Worm (Caenorhabditis elegans) whole organism, L2 larva: ENCODE results near the gene fbxb-103.
A peak's percentile ranks its signal among the peaks of the same experiment; 100 is the strongest.

Source experiments
- C34F6.9 ChIP-seq: fragments of 150-350 bp; optimal IDR thresholded peaks from 2 replicates; lab custom pipeline; 2014; ENCODE audit warnings: missing biosample characterization, missing genetic modification characterization
- F13H6.1 ChIP-seq: sonication (generic microtip); optimal IDR thresholded peaks from 2 replicates; lab custom pipeline; 2016; ENCODE audit warnings: missing genetic modification characterization, missing compliant biosample characterization
- Y55F3AM.14 ChIP-seq: fragments of 200-800 bp; sonication (Bioruptor generic); optimal IDR thresholded peaks from 2 replicates; lab custom pipeline; 2018; ENCODE audit warnings: mild to moderate bottlenecking, missing genetic modification characterization, missing compliant biosample characterization
- ZK546.5 ChIP-seq: sonication (generic microtip); optimal IDR thresholded peaks from 2 replicates; lab custom pipeline; 2017; ENCODE audit warnings: missing biosample characterization, missing genetic modification characterization
- alr-1 ChIP-seq: fragments of 150-350 bp; optimal IDR thresholded peaks from 2 replicates; lab custom pipeline; 2014; ENCODE audit warnings: missing biosample characterization, missing genetic modification characterization
- aly-2 ChIP-seq: fragments of 150-350 bp; optimal IDR thresholded peaks from 2 replicates; lab custom pipeline; 2014; ENCODE audit warnings: missing biosample characterization, missing genetic modification characterization
- ama-1 ChIP-seq: fragments of 150-350 bp; optimal IDR thresholded peaks from 2 replicates; lab custom pipeline; 2018; ENCODE audit warnings: inconsistent platforms
- blmp-1 ChIP-seq: sonication (generic microtip); optimal IDR thresholded peaks from 2 replicates; lab custom pipeline; 2017; ENCODE audit warnings: missing genetic modification characterization, mild to moderate bottlenecking, missing compliant biosample characterization, antibody characterized with exemption, moderate library complexity; ENCODE audit not compliant: insufficient read depth
- ceh-16 ChIP-seq: fragments of 150-350 bp; optimal IDR thresholded peaks from 2 replicates; lab custom pipeline; 2014; ENCODE audit warnings: missing biosample characterization, missing genetic modification characterization
- ceh-82 ChIP-seq: fragments of 150-350 bp; optimal IDR thresholded peaks from 2 replicates; lab custom pipeline; 2014; ENCODE audit warnings: missing biosample characterization, missing genetic modification characterization
- crh-2 ChIP-seq: sonication (generic microtip); optimal IDR thresholded peaks from 2 replicates; lab custom pipeline; 2017; ENCODE audit warnings: missing biosample characterization, missing genetic modification characterization
- egl-27 ChIP-seq: sonication (generic microtip); optimal IDR thresholded peaks from 3 replicates; lab custom pipeline; 2017; ENCODE audit warnings: missing biosample characterization, missing genetic modification reagents, missing genetic modification characterization
- elt-1 ChIP-seq: fragments of 150-350 bp; optimal IDR thresholded peaks from 2 replicates; lab custom pipeline; 2014; ENCODE audit warnings: missing biosample characterization, missing genetic modification characterization
- elt-3 ChIP-seq: sonication (generic microtip); optimal IDR thresholded peaks from 2 replicates; lab custom pipeline; 2017; ENCODE audit warnings: missing biosample characterization, missing genetic modification characterization
- fos-1 ChIP-seq: fragments of 150-350 bp; optimal IDR thresholded peaks from 2 replicates; lab custom pipeline; 2014; ENCODE audit warnings: missing biosample characterization, missing genetic modification characterization
- gmeb-1 ChIP-seq: fragments of 150-350 bp; optimal IDR thresholded peaks from 2 replicates; lab custom pipeline; 2014; ENCODE audit warnings: missing biosample characterization, missing genetic modification characterization
- lin-11 ChIP-seq: fragments of 150-350 bp; sonication (generic microtip); optimal IDR thresholded peaks from 2 replicates; lab custom pipeline; 2014; ENCODE audit warnings: missing biosample characterization, missing genetic modification characterization, inconsistent platforms, mixed read lengths
- lin-13 ChIP-seq: fragments of 150-350 bp; optimal IDR thresholded peaks from 2 replicates; lab custom pipeline; 2014; ENCODE audit warnings: missing biosample characterization, missing genetic modification reagents, missing genetic modification characterization
- lin-39 ChIP-seq: fragments of 150-350 bp; optimal IDR thresholded peaks from 2 replicates; lab custom pipeline; 2014; ENCODE audit warnings: missing biosample characterization, missing genetic modification reagents, missing genetic modification characterization
- lsy-2 ChIP-seq, 2 experiments: fragments of 150-350 bp in 1 of 2; sonication (generic microtip) in 1 of 2; optimal IDR thresholded peaks; 2 replicates each; lab custom pipeline; 2014 to 2017; ENCODE audit warnings: missing biosample characterization in 2 of 2, missing genetic modification characterization in 2 of 2
- mab-5 ChIP-seq: fragments of 150-350 bp; optimal IDR thresholded peaks from 2 replicates; lab custom pipeline; 2014; ENCODE audit warnings: missing biosample characterization, missing genetic modification characterization
- mbf-1 ChIP-seq: sonication (generic microtip); optimal IDR thresholded peaks from 2 replicates; lab custom pipeline; 2017; ENCODE audit warnings: missing biosample characterization, missing genetic modification characterization
- mdl-1 ChIP-seq, 2 experiments: fragments of 150-350 bp in 1 of 2; sonication (generic microtip) in 1 of 2; optimal IDR thresholded peaks; 2 replicates each; lab custom pipeline; 2017; ENCODE audit warnings: missing biosample characterization in 2 of 2, missing genetic modification characterization in 2 of 2
- nhr-10 ChIP-seq: sonication (generic microtip); optimal IDR thresholded peaks from 2 replicates; lab custom pipeline; 2017; ENCODE audit warnings: missing biosample characterization, missing genetic modification characterization
- nhr-11 ChIP-seq: fragments of 150-350 bp; optimal IDR thresholded peaks from 2 replicates; lab custom pipeline; 2014; ENCODE audit warnings: missing biosample characterization, missing genetic modification characterization
- nhr-129 ChIP-seq: fragments of 150-350 bp; optimal IDR thresholded peaks from 2 replicates; lab custom pipeline; 2014; ENCODE audit warnings: missing biosample characterization, missing genetic modification characterization
- nhr-21 ChIP-seq: fragments of 150-350 bp; optimal IDR thresholded peaks from 2 replicates; lab custom pipeline; 2014; ENCODE audit warnings: missing biosample characterization, missing genetic modification characterization
- nhr-237 ChIP-seq: fragments of 150-350 bp; optimal IDR thresholded peaks from 2 replicates; lab custom pipeline; 2014; ENCODE audit warnings: missing biosample characterization, missing genetic modification characterization
- nhr-25 ChIP-seq: fragments of 150-350 bp; sonication (generic microtip); optimal IDR thresholded peaks from 3 replicates; lab custom pipeline; 2014; ENCODE audit warnings: missing biosample characterization, missing genetic modification characterization
- nhr-6 ChIP-seq: fragments of 150-350 bp; optimal IDR thresholded peaks from 2 replicates; lab custom pipeline; 2014; ENCODE audit warnings: missing biosample characterization, missing genetic modification characterization
- nhr-77 ChIP-seq: fragments of 150-350 bp; optimal IDR thresholded peaks from 2 replicates; lab custom pipeline; 2014; ENCODE audit warnings: missing biosample characterization, missing genetic modification characterization
- peb-1 ChIP-seq: fragments of 150-350 bp; optimal IDR thresholded peaks from 2 replicates; lab custom pipeline; 2014; ENCODE audit warnings: missing biosample characterization, missing genetic modification characterization
- sem-4 ChIP-seq: fragments of 150-350 bp; optimal IDR thresholded peaks from 2 replicates; lab custom pipeline; 2014; ENCODE audit warnings: missing biosample characterization, missing genetic modification reagents, missing genetic modification characterization
- skn-1 ChIP-seq: sonication (generic microtip); optimal IDR thresholded peaks from 2 replicates; lab custom pipeline; 2017; ENCODE audit warnings: missing biosample characterization, missing genetic modification characterization
- sma-3 ChIP-seq: sonication (generic microtip); optimal IDR thresholded peaks from 2 replicates; lab custom pipeline; 2016; ENCODE audit warnings: missing genetic modification reagents, missing genetic modification characterization, missing compliant biosample characterization
- sma-9 ChIP-seq, 2 experiments: fragments of 150-350 bp in 1 of 2; sonication (generic microtip) in 1 of 2; optimal IDR thresholded peaks; 2 replicates each; lab custom pipeline; 2014 to 2016; ENCODE audit warnings: missing genetic modification characterization in 2 of 2, mild to moderate bottlenecking in 1 of 2, missing biosample characterization in 1 of 2, missing compliant biosample characterization in 1 of 2, missing genetic modification reagents in 1 of 2, moderate library complexity in 1 of 2
- snpc-4 ChIP-seq: fragments of 150-350 bp; optimal IDR thresholded peaks from 2 replicates; lab custom pipeline; 2014; ENCODE audit warnings: missing biosample characterization, missing genetic modification characterization
- unc-39 ChIP-seq: fragments of 150-350 bp; optimal IDR thresholded peaks from 2 replicates; lab custom pipeline; 2014; ENCODE audit warnings: missing biosample characterization, missing genetic modification characterization
- unc-55 ChIP-seq: fragments of 150-350 bp; sonication (generic microtip); optimal IDR thresholded peaks from 3 replicates; lab custom pipeline; 2014; ENCODE audit warnings: missing biosample characterization, missing genetic modification reagents, missing genetic modification characterization
- zag-1 ChIP-seq: fragments of 150-350 bp; optimal IDR thresholded peaks from 2 replicates; lab custom pipeline; 2014; ENCODE audit warnings: missing biosample characterization, missing genetic modification characterization
- ztf-1 ChIP-seq: fragments of 200-800 bp; sonication (Bioruptor generic); conservative IDR thresholded peaks from 2 replicates; pipeline ENCODE4 v1.3.6; 2022; ENCODE audit warnings: missing genetic modification characterization, missing compliant biosample characterization
- ztf-11 ChIP-seq: sonication (generic microtip); optimal IDR thresholded peaks from 2 replicates; lab custom pipeline; 2017; ENCODE audit warnings: missing biosample characterization, missing genetic modification characterization
- ztf-4 ChIP-seq: fragments of 150-350 bp; optimal IDR thresholded peaks from 2 replicates; lab custom pipeline; 2014; ENCODE audit warnings: missing biosample characterization, missing genetic modification characterization

fbxb-103 gene

DNA sequence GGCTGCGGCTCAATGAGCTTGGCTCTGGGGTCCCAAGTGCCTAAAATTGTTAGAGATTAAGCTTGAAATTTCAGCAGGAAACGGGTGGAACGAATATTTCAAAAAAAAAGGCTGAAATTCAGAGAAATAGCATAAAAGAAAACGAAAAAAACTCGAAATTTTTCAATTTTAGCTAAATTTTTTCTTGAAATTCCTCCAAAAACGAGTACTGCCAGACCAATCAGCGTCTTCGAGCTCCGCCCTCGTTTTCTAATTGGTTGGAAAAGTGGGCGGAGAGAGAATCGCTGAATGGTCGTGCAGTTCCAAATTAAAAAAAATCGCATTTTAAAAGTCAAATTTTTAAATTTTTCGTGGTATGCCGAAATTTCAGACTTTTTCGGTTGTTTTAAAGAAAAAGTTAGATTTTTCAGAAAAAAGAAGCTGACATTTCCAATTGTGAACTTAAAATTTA lies 21.0 kb downstream of the fbxb-103 start, which contains the start of gene plpp-1.1:
plpp-1.1 (minus strand) TSS at position 51 of the 451 bp plus-strand sequence.
- TF ChIP-seq mbf-1 (no peak), nhr-11 (no peak), egl-27 (tag; lab: Kevin White, UChicago) (no peak), Y55F3AM.14 (GFP tag; lab: Kevin White, UChicago) (no peak), unc-55 (GFP tag; lab: Kevin White, UChicago) (no peak), elt-3 (tag; lab: Kevin White, UChicago) (no peak), ceh-16 (no peak), crh-2 (tag; lab: Kevin White, UChicago) (no peak), ztf-11 (tag; lab: Kevin White, UChicago) (no peak), elt-1 (no peak), nhr-237 (no peak), lin-11 (no peak)
- TF ChIP-seq, all 48 proteins: peak for 0

DNA sequence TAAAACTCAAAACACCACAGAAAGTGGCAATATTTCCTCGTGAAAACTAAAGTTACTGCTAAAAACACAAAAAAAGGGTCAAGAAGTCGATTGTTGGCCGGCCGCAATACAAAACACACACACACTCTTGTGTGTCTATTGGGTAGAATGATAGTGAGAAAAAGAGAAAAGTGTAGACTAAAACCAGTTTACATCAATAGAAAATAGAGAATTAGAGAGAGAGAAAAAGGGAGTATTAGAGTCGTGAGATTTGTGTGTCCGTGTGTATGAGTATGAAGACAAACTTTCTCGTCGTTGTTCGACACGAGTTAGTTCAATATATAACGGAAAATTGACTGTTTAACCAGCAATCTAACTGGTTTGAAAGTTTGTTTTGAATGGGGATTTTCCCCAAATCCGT lies 22.5 kb downstream of the fbxb-103 start:
- TF ChIP-seq sma-3 (peak; percentile 17), lin-13 (GFP tag; lab: Kevin White, UChicago) (no peak), unc-39 (tag; lab: Kevin White, UChicago) (no peak), fos-1 (peak; percentile 67), sma-9 (GFP tag; optimal IDR thresholded peaks at IDR 0.05; lab: Kevin White, UChicago) (peak; percentile 56), sma-9 (tag; optimal IDR thresholded peaks at IDR 0.05; lab: Kevin White, UChicago) (no peak), Y55F3AM.14 (GFP tag; lab: Kevin White, UChicago) (no peak), nhr-6 (tag; lab: Kevin White, UChicago) (no peak), nhr-10 (tag; lab: Kevin White, UChicago) (no peak), ztf-1 (no peak), F13H6.1 (tag; lab: Kevin White, UChicago) (peak; percentile 72), crh-2 (tag; lab: Kevin White, UChicago) (peak; percentile 27), mbf-1 (no peak), nhr-21 (no peak), mab-5 (tag; lab: Kevin White, UChicago) (no peak), snpc-4 (tag; lab: Kevin White, UChicago) (no peak), nhr-129 (peak; percentile 73), nhr-11 (no peak), ZK546.5 (tag; lab: Kevin White, UChicago) (no peak), lsy-2 (tag; optimal IDR thresholded peaks at IDR 0.05; lab: Kevin White, UChicago) (peak in 1 of 2 experiments; percentile 17), C34F6.9 (tag; lab: Kevin White, UChicago) (peak; percentile 35), unc-55 (GFP tag; lab: Kevin White, UChicago) (peak; percentile 43), alr-1 (tag; lab: Kevin White, UChicago) (no peak), peb-1 (tag; lab: Kevin White, UChicago) (no peak), nhr-25 (peak; percentile 0), ztf-11 (tag; lab: Kevin White, UChicago) (no peak), sem-4 (tag; lab: Kevin White, UChicago) (no peak), blmp-1 (tag; lab: Kevin White, UChicago) (peak; percentile 66)

- TF ChIP-seq nhr-237 (no peak), mbf-1 (no peak), C34F6.9 (tag; lab: Kevin White, UChicago) (peak; percentile 46), nhr-11 (no peak), elt-3 (tag; lab: Kevin White, UChicago) (no peak), skn-1 (tag; lab: Kevin White, UChicago) (no peak), ama-1 (lab: Kevin White, UChicago) (no peak), nhr-77 (tag; lab: Kevin White, UChicago) (no peak), mab-5 (tag; lab: Kevin White, UChicago) (no peak), aly-2 (tag; lab: Kevin White, UChicago) (no peak), ztf-4 (tag; lab: Kevin White, UChicago) (no peak), sem-4 (tag; lab: Kevin White, UChicago) (peak; percentile 19), gmeb-1 (tag; lab: Kevin White, UChicago) (peak; percentile 49), blmp-1 (tag; lab: Kevin White, UChicago) (peak; percentile 2), lin-13 (GFP tag; lab: Kevin White, UChicago) (peak; percentile 30), lsy-2 (tag; optimal IDR thresholded peaks at IDR 0.05; lab: Kevin White, UChicago) (peak in 1 of 2 experiments; percentile 60), alr-1 (tag; lab: Kevin White, UChicago) (no peak), lin-39 (no peak), ztf-1 (no peak), mdl-1 (tag; optimal IDR thresholded peaks at IDR 0.05; lab: Kevin White, UChicago) (no peak), nhr-25 (peak; percentile 50), nhr-21 (no peak), nhr-129 (peak; percentile 52), egl-27 (tag; lab: Kevin White, UChicago) (peak; percentile 21), ceh-82 (tag; lab: Kevin White, UChicago) (no peak), sma-3 (peak; percentile 59), ceh-16 (no peak), crh-2 (tag; lab: Kevin White, UChicago) (peak; percentile 28), ztf-11 (tag; lab: Kevin White, UChicago) (no peak), F13H6.1 (tag; lab: Kevin White, UChicago) (peak; percentile 72), Y55F3AM.14 (GFP tag; lab: Kevin White, UChicago) (no peak), nhr-6 (tag; lab: Kevin White, UChicago) (no peak), ZK546.5 (tag; lab: Kevin White, UChicago) (no peak), zag-1 (tag; lab: Kevin White, UChicago) (no peak), unc-55 (GFP tag; lab: Kevin White, UChicago) (peak; percentile 64), sma-9 (GFP tag; optimal IDR thresholded peaks at IDR 0.05; lab: Kevin White, UChicago) (peak; percentile 38), sma-9 (tag; optimal IDR thresholded peaks at IDR 0.05; lab: Kevin White, UChicago) (no peak)
Observed at ce11 chrII:3930478-3931182, 23.7 kb downstream of the fbxb-103 start.
